Fruit fly (Drosophila melanogaster) whole organism, prepupa: ENCODE measurements around the gene Rab30.
A peak's percentile ranks its signal among the peaks of the same experiment; 100 is the strongest.

ENCODE experiments used
- CG11294 ChIP-seq: fragments of 200-800 bp; sonication (Bioruptor generic); IDR thresholded peaks from 2 replicates; pipeline ENCODE4 v1.3.6; 2022; ENCODE audit warnings: missing biosample characterization, missing genetic modification characterization
- CG11762 ChIP-seq: fragments of 200-800 bp; sonication (Bioruptor generic); optimal IDR thresholded peaks from 3 replicates; lab custom pipeline; 2016; ENCODE audit warnings: missing biosample characterization, missing genetic modification characterization; ENCODE audit not compliant: insufficient read depth
- CG32006 ChIP-seq: fragments of 200-800 bp; sonication (Bioruptor generic); optimal IDR thresholded peaks from 3 replicates; lab custom pipeline; 2017; ENCODE audit warnings: missing biosample characterization, mild to moderate bottlenecking, missing genetic modification characterization
- CG3919 ChIP-seq: fragments of 200-800 bp; sonication (Bioruptor generic); optimal IDR thresholded peaks from 3 replicates; lab custom pipeline; 2016; ENCODE audit warnings: missing biosample characterization, missing genetic modification characterization
- CG8319 ChIP-seq: fragments of 200-800 bp; sonication (Bioruptor generic); optimal IDR thresholded peaks from 3 replicates; lab custom pipeline; 2016; ENCODE audit warnings: missing biosample characterization, missing genetic modification characterization
- Sox14 ChIP-seq: fragments of 200-800 bp; sonication (Bioruptor generic); optimal IDR thresholded peaks from 3 replicates; lab custom pipeline; 2016; ENCODE audit warnings: missing biosample characterization, missing genetic modification characterization
- fkh ChIP-seq: fragments of 200-800 bp; sonication (Bioruptor generic); optimal IDR thresholded peaks from 3 replicates; lab custom pipeline; 2017; ENCODE audit warnings: missing biosample characterization, mild to moderate bottlenecking, missing genetic modification characterization, moderate library complexity
- svp ChIP-seq: fragments of 200-800 bp; sonication (Bioruptor generic); peaks from one replicate; lab custom pipeline; 2016; ENCODE audit warnings: missing biosample characterization, missing genetic modification characterization

DNA sequence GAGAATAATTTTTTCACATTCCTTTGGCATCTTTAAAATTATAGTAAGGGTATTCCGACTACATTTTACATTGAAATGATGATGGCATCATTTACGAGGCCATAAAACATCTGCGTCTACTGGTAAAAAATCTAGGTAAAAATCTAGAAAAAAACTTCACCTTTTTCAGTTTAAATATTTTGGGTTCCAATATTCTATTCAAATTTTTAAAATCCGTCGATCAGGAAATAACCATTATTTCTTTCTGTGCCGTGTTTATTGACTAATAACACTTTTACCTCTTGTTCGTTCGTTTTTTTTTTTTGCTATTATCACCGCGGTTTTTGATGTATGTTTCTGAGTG is 6.9 kb upstream of the Rab30 start:
- TF ChIP-seq CG3919 (GFP tag; lab: Kevin White, UChicago) (peak; percentile 45), CG11762 (peak; percentile 60), fkh (GFP tag; lab: Kevin White, UChicago) (no peak), svp (GFP tag; lab: Kevin White, UChicago) (peak; percentile 85), CG8319 (GFP tag; lab: Kevin White, UChicago) (peak; percentile 50), CG11294 (peak; percentile 62; the same call in 1 of the 2 replicates), Sox14 (GFP tag; lab: Kevin White, UChicago) (peak; percentile 87), CG32006 (peak; percentile 75)
